Worm (Caenorhabditis elegans) whole organism, early embryonic: ENCODE measurements around the gene C55A1.4.
"Not testable (repeated sequence)": the region's sequence is repeated elsewhere in the genome, so short reads cannot be mapped to it uniquely, and the experiment has no call there.

Source experiments
- B0310.2 ChIP-seq: sonication (generic microtip); optimal IDR thresholded peaks from 2 replicates; lab custom pipeline; 2016; ENCODE audit warnings: mild to moderate bottlenecking, missing genetic modification characterization, missing compliant biosample characterization
- F13C5.2 ChIP-seq: sonication (generic microtip); optimal IDR thresholded peaks from 2 replicates; lab custom pipeline; 2017; ENCODE audit warnings: mild to moderate bottlenecking, missing genetic modification characterization, inconsistent platforms, missing compliant biosample characterization
- aly-1 ChIP-seq: sonication (generic microtip); optimal IDR thresholded peaks from 2 replicates; lab custom pipeline; 2016; ENCODE audit warnings: missing genetic modification characterization, missing compliant biosample characterization
- ama-1 ChIP-seq: fragments of 150-350 bp; optimal IDR thresholded peaks from 2 replicates; lab custom pipeline; 2014
- ceh-13 ChIP-seq: fragments of 200-800 bp; sonication (Bioruptor generic); optimal IDR thresholded peaks from 2 replicates; lab custom pipeline; 2018; ENCODE audit warnings: mild to moderate bottlenecking, missing genetic modification characterization, missing compliant biosample characterization
- ceh-36 ChIP-seq: sonication (generic microtip); optimal IDR thresholded peaks from 2 replicates; lab custom pipeline; 2016; ENCODE audit warnings: missing genetic modification characterization, inconsistent platforms, missing compliant biosample characterization
- ets-7 ChIP-seq: sonication (generic microtip); optimal IDR thresholded peaks from 2 replicates; lab custom pipeline; 2016; ENCODE audit warnings: missing genotype, missing genetic modification characterization, missing compliant biosample characterization
- flt-1 ChIP-seq: fragments of 200-800 bp; sonication (Bioruptor generic); IDR thresholded peaks from 2 replicates; pipeline ENCODE4 v1.3.6; 2022; ENCODE audit warnings: missing genetic modification characterization, missing compliant biosample characterization
- hmbx-1 ChIP-seq: sonication (generic microtip); optimal IDR thresholded peaks from 2 replicates; lab custom pipeline; 2016; ENCODE audit warnings: mild to moderate bottlenecking, missing genetic modification characterization, missing compliant biosample characterization
- hmg-4 ChIP-seq: fragments of 200-800 bp; sonication (Bioruptor generic); optimal IDR thresholded peaks from 2 replicates; lab custom pipeline; 2018; ENCODE audit warnings: mild to moderate bottlenecking, missing genetic modification characterization, missing compliant biosample characterization
- hnd-1 ChIP-seq: sonication (generic microtip); optimal IDR thresholded peaks from 2 replicates; lab custom pipeline; 2016; ENCODE audit warnings: missing genetic modification characterization, missing compliant biosample characterization
- pes-1 ChIP-seq: fragments of 200-800 bp; sonication (Bioruptor generic); IDR thresholded peaks from 2 replicates; pipeline ENCODE4 v1.3.6; 2022; ENCODE audit warnings: missing genetic modification reagents, missing genetic modification characterization, missing compliant biosample characterization
- scrt-1 ChIP-seq: fragments of 200-800 bp; sonication (Bioruptor generic); IDR thresholded peaks from 2 replicates; pipeline ENCODE4 v1.3.6; 2022; ENCODE audit warnings: missing genetic modification characterization, missing compliant biosample characterization
- sea-1 ChIP-seq: fragments of 200-800 bp; sonication (Bioruptor generic); conservative IDR thresholded peaks from 2 replicates; pipeline ENCODE4 v1.3.6; 2022; ENCODE audit warnings: missing genetic modification characterization, missing compliant biosample characterization
- tbx-11 ChIP-seq: fragments of 200-800 bp; sonication (Bioruptor generic); IDR thresholded peaks from 2 replicates; pipeline ENCODE4 v1.3.6; 2022; ENCODE audit warnings: missing genetic modification characterization, missing compliant biosample characterization
- tbx-37 ChIP-seq: fragments of 200-800 bp; sonication (Bioruptor generic); conservative IDR thresholded peaks from 2 replicates; pipeline ENCODE4 v1.3.6; 2022; ENCODE audit warnings: missing genetic modification reagents, missing genetic modification characterization, missing compliant biosample characterization
- tra-4 ChIP-seq: sonication (generic microtip); optimal IDR thresholded peaks from 2 replicates; lab custom pipeline; 2017; ENCODE audit warnings: missing genetic modification characterization, missing compliant biosample characterization

The C55A1.4 gene

DNA sequence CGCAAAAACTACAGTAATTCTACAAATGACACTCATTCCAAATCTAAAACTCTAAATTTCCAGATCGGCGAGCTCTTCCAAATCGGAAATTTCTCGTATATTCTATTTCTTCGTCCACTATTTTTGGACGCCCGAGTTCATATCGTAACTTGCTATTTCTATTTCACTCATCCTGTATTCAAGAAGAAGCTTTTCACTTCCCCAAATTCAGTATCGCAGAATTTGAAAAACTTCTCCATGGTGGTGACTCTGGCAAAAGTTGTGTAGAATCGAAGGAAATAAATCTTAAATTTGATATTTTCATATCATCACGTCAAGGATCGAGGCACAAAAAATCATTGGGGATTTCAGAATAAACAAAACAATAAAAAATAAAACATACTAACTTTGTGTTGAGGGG, 9.1 kb upstream of the C55A1.4 start:
- no peak for TF ChIP-seq scrt-1 (GFP tag; lab: Robert Waterston, UW)
- no peak for TF ChIP-seq ceh-36 (tag; lab: Kevin White, UChicago)
- TF ChIP-seq hnd-1 (tag; lab: Kevin White, UChicago) = no peak
- no peak for TF ChIP-seq B0310.2 (tag; lab: Kevin White, UChicago)
- TF ChIP-seq ceh-13 (GFP tag; lab: Kevin White, UChicago) = no peak
- TF ChIP-seq pes-1 (GFP tag; lab: Robert Waterston, UW) = no peak
- no peak for TF ChIP-seq flt-1
- no peak for TF ChIP-seq sea-1 (GFP tag; lab: Robert Waterston, UW)
- no peak for TF ChIP-seq tra-4 (tag; lab: Kevin White, UChicago)
- TF ChIP-seq tbx-37 (GFP tag; lab: Robert Waterston, UW) = no peak
- TF ChIP-seq ets-7 (tag; lab: Kevin White, UChicago) = no peak
- TF ChIP-seq hmbx-1 = no peak
- no peak for TF ChIP-seq F13C5.2
- no peak for TF ChIP-seq tbx-11
- TF ChIP-seq hmg-4 (GFP tag; lab: Kevin White, UChicago) = no peak
- TF ChIP-seq ama-1 = no peak
- TF ChIP-seq aly-1 = no peak

- TF ChIP-seq F13C5.2 = no peak
- no peak for TF ChIP-seq hmbx-1
- TF ChIP-seq tra-4 (tag; lab: Kevin White, UChicago) = no peak
- no peak for TF ChIP-seq scrt-1 (GFP tag; lab: Robert Waterston, UW)
- TF ChIP-seq B0310.2 (tag; lab: Kevin White, UChicago) = no peak
- TF ChIP-seq tbx-11 = no peak
- TF ChIP-seq ceh-13 (GFP tag; lab: Kevin White, UChicago) = no peak
- no peak for TF ChIP-seq aly-1
- TF ChIP-seq flt-1 = no peak
- TF ChIP-seq ets-7 (tag; lab: Kevin White, UChicago) = no peak
These were observed 7.1 kb upstream of the C55A1.4 start, which contains the start of gene sru-42 for ce11 chrV:15650167-15650566. sru-42 (plus strand) TSS chrV:15650467.

DNA sequence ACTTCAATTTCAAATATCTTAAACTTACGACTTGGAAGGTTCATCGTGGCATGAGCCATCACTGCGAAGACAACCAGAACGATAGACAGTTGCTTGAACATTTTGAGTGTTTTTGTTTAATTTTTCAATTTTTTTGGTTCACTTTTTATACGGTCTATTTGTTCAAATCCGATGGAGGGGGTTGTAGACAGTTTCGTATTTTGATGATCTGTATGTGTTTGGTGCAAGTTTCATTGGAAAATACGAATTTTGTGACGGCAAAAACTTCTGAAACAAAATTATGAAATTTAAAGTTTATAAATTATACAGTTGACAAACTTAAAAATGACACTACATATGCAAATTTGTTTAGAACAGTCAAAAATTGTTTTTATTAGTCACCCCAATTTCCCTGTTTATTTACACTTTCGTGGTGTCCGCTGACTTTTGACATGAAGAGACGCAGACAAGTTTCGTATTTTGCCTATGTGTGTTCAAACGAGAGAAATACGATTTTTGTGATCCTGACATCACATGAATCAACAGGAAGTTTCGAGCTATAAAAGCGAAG, 4.5 kb upstream of the C55A1.4 start, which contains the start of the genes C55A1.7 and C55A1.6:
C55A1.7 (minus strand) TSS at position 101 of the 550 bp plus-strand sequence.
C55A1.6 (plus strand) TSS at position 500 of the 550 bp plus-strand sequence.
- not testable (repeated sequence) for TF ChIP-seq tbx-37 (GFP tag; lab: Robert Waterston, UW); sea-1 (GFP tag; lab: Robert Waterston, UW); ets-7 (tag; lab: Kevin White, UChicago)

ce11 chrV:15644575-15644974, 1.5 kb upstream of the C55A1.4 start, which contains the start of gene str-23:
str-23 (plus strand) TSS chrV:15644875.
- TF ChIP-seq ceh-13 (GFP tag; lab: Kevin White, UChicago) (no peak), ets-7 (tag; lab: Kevin White, UChicago) (no peak), aly-1 (no peak), hnd-1 (tag; lab: Kevin White, UChicago) (no peak), tbx-37 (GFP tag; lab: Robert Waterston, UW) (no peak), tra-4 (tag; lab: Kevin White, UChicago) (no peak), sea-1 (GFP tag; lab: Robert Waterston, UW) (no peak), F13C5.2 (no peak), tbx-11 (no peak), scrt-1 (GFP tag; lab: Robert Waterston, UW) (no peak), hmbx-1 (no peak)

- TF ChIP-seq sea-1 (GFP tag; lab: Robert Waterston, UW) (no peak), ceh-36 (tag; lab: Kevin White, UChicago) (no peak), ceh-13 (GFP tag; lab: Kevin White, UChicago) (no peak), tra-4 (tag; lab: Kevin White, UChicago) (no peak), scrt-1 (GFP tag; lab: Robert Waterston, UW) (no peak), F13C5.2 (no peak), B0310.2 (tag; lab: Kevin White, UChicago) (no peak), tbx-11 (no peak), flt-1 (no peak)
These were observed 4.2 kb downstream of the C55A1.4 start, which contains the start of gene srz-44 for ce11 chrV:15638853-15639252. srz-44 (minus strand) TSS chrV:15638953.

DNA sequence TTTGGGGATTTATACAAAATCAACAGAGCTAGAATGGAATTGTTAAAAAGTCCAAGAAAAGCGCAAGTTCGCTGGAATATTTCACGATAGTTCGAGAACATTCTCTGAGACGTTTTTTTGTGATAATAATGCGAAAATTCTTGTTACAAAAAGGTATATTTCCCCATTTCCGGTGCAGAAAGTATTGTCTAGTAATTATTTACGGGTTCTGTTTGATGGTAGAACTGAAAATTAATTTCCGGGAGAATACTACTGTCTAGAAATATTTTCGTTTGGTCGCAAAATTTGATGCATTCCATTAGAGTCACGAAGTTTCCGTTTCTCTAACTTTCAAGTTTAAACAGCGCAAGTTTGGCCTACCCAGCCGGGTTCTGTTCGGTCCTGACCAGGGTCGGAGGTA, 13.5 kb downstream of the C55A1.4 start, which contains the start of gene str-248:
str-248 (minus strand) TSS at position 101 of the 400 bp plus-strand sequence.
- TF ChIP-seq ama-1 (no peak), flt-1 (no peak), pes-1 (GFP tag; lab: Robert Waterston, UW) (no peak), ets-7 (tag; lab: Kevin White, UChicago) (no peak), F13C5.2 (no peak), ceh-13 (GFP tag; lab: Kevin White, UChicago) (no peak), sea-1 (GFP tag; lab: Robert Waterston, UW) (no peak), hmg-4 (GFP tag; lab: Kevin White, UChicago) (no peak), tbx-37 (GFP tag; lab: Robert Waterston, UW) (no peak), hmbx-1 (no peak)

DNA sequence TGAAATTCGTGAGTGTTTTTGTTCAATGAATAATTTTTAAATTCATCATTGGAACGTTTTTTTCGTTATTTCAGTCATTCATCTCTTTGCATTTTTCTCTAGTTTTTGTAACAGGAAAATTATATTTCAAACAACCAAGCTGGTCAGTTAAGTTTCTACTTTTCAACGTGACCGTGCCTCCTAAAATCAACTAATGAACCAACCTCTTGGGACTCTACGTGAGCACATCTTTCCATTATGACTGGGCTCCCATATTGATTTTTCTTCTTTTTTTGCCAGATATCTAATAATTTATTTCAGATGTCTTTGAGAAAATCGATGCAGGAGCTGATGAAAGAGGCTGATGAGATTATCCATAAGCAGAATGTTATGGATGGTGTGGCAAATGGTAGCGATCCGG, 17.5 kb downstream of the C55A1.4 start, which contains the start of gene C55A1.11:
C55A1.11 (plus strand) TSS at position 301 of the 400 bp plus-strand sequence.
- no peak for TF ChIP-seq ceh-36 (tag; lab: Kevin White, UChicago)
- no peak for TF ChIP-seq tbx-37 (GFP tag; lab: Robert Waterston, UW)
- TF ChIP-seq aly-1 = no peak
- no peak for TF ChIP-seq flt-1
- no peak for TF ChIP-seq sea-1 (GFP tag; lab: Robert Waterston, UW)
- TF ChIP-seq ama-1 = no peak
- no peak for TF ChIP-seq tbx-11
- no peak for TF ChIP-seq ceh-13 (GFP tag; lab: Kevin White, UChicago)
- no peak for TF ChIP-seq hmg-4 (GFP tag; lab: Kevin White, UChicago)
- no peak for TF ChIP-seq ets-7 (tag; lab: Kevin White, UChicago)
- no peak for TF ChIP-seq B0310.2 (tag; lab: Kevin White, UChicago)
- TF ChIP-seq F13C5.2 = no peak
- no peak for TF ChIP-seq pes-1 (GFP tag; lab: Robert Waterston, UW)
- no peak for TF ChIP-seq hmbx-1
- no peak for TF ChIP-seq hnd-1 (tag; lab: Kevin White, UChicago)
- no peak for TF ChIP-seq scrt-1 (GFP tag; lab: Robert Waterston, UW)
- TF ChIP-seq tra-4 (tag; lab: Kevin White, UChicago) = no peak
